Fruit fly (Drosophila melanogaster) whole organism, adult: ENCODE measurements around the gene CG14017.

Experiments used
- CG11617 ChIP-seq: fragments of 200-800 bp; sonication (Bioruptor generic); optimal IDR thresholded peaks from 2 replicates; lab custom pipeline; 2017; ENCODE audit warnings: mild to moderate bottlenecking, missing biosample characterization, missing genetic modification reagents, missing genetic modification characterization
- CG12768 ChIP-seq: fragments of 200-800 bp; sonication (Bioruptor generic); optimal IDR thresholded peaks from 2 replicates; lab custom pipeline; 2017; ENCODE audit warnings: missing biosample characterization, missing genetic modification characterization, mild to moderate bottlenecking, moderate library complexity, missing genetic modification reagents
- CG14711 ChIP-seq: fragments of 200-800 bp; sonication (Bioruptor generic); optimal IDR thresholded peaks from 2 replicates; lab custom pipeline; 2018; ENCODE audit warnings: missing biosample characterization, mild to moderate bottlenecking, missing genetic modification characterization, moderate library complexity
- CG1620 ChIP-seq: fragments of 200-800 bp; sonication (Bioruptor generic); optimal IDR thresholded peaks from 2 replicates; lab custom pipeline; 2016; ENCODE audit warnings: missing biosample characterization, missing genetic modification characterization
- CG33017 ChIP-seq: fragments of 200-800 bp; sonication (Bioruptor generic); optimal IDR thresholded peaks from 2 replicates; lab custom pipeline; 2018; ENCODE audit warnings: missing biosample characterization, mild to moderate bottlenecking, missing genetic modification characterization, moderate library complexity
- CG5204 ChIP-seq: fragments of 200-800 bp; sonication (Bioruptor generic); optimal IDR thresholded peaks from 2 replicates; lab custom pipeline; 2016; ENCODE audit warnings: missing biosample characterization, missing genetic modification characterization
- CG7101 ChIP-seq: fragments of 200-800 bp; sonication (Bioruptor generic); optimal IDR thresholded peaks from 2 replicates; lab custom pipeline; 2018; ENCODE audit warnings: missing biosample characterization, mild to moderate bottlenecking, missing genetic modification characterization, moderate library complexity
- Hr96 ChIP-seq: fragments of 200-800 bp; sonication (Bioruptor generic); optimal IDR thresholded peaks from 2 replicates; lab custom pipeline; 2016; ENCODE audit warnings: missing biosample characterization, missing genetic modification characterization
- Mnt ChIP-seq: fragments of 200-800 bp; sonication (Bioruptor generic); optimal IDR thresholded peaks from 2 replicates; lab custom pipeline; 2016; ENCODE audit warnings: missing biosample characterization, mild to moderate bottlenecking, missing genetic modification characterization
- bab1 ChIP-seq: fragments of 200-800 bp; sonication (Bioruptor generic); optimal IDR thresholded peaks from 3 replicates; lab custom pipeline; 2019; ENCODE audit warnings: missing biosample characterization, mild to moderate bottlenecking, missing genetic modification characterization, moderate library complexity
- cic ChIP-seq: fragments of 200-800 bp; sonication (Bioruptor generic); optimal IDR thresholded peaks from 2 replicates; lab custom pipeline; 2017; ENCODE audit warnings: missing biosample characterization, mild to moderate bottlenecking, missing genetic modification characterization, moderate library complexity
- kay ChIP-seq: fragments of 200-800 bp; sonication (Bioruptor generic); peaks from one replicate; lab custom pipeline; 2016; ENCODE audit warnings: missing biosample characterization, missing genetic modification characterization, borderline replicate concordance
- pad ChIP-seq: fragments of 200-800 bp; sonication (Bioruptor generic); optimal IDR thresholded peaks from 3 replicates; lab custom pipeline; 2017; ENCODE audit warnings: missing biosample characterization, missing genetic modification characterization, mild to moderate bottlenecking, moderate library complexity, missing genetic modification reagents
- toe ChIP-seq: fragments of 200-800 bp; sonication (Bioruptor generic); optimal IDR thresholded peaks from 2 replicates; lab custom pipeline; 2016; ENCODE audit warnings: missing biosample characterization, missing genetic modification characterization

DNA sequence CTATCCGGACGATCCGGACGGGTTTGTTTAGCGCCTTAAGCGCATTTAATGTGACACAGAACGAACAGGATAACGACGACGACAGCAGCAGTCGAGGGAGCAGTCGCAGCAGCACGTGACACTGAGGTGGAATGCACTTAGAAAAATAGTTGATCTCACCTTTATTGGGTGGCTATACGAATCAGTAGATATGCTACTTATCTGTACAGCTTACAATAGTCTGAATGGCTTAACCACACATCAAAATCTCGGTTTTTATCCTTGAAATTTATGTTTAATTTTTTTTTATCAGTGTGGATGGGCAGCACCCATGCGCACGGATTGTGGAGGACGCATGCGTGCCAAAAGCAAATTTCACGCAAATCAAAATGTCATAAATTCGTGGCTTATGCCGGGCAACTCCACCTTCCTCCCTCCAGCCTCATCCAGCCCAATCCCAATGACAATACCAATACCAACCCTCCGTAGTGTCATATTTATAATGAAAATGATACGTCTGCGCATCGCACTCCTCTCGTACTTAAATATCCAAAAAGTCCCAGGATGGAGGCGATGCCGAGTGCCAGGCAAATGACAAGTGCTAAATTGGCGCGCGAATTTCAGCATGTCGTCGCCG is 45.8 kb upstream of the CG14017 start:
- no peak for TF ChIP-seq pad (GFP tag; lab: Kevin White, UChicago)
- no peak for TF ChIP-seq cic (GFP tag; lab: Kevin White, UChicago)
- TF ChIP-seq CG14711 (tag; lab: Kevin White, UChicago): no peak
- TF ChIP-seq CG12768 (GFP tag; lab: Kevin White, UChicago): no peak
- TF ChIP-seq CG5204 (GFP tag; lab: Kevin White, UChicago): no peak
- no peak for TF ChIP-seq kay (GFP tag; lab: Kevin White, UChicago)
- TF ChIP-seq toe (GFP tag; lab: Kevin White, UChicago): no peak
- TF ChIP-seq Hr96: no peak
- TF ChIP-seq CG33017 (tag; lab: Kevin White, UChicago): no peak
- no peak for TF ChIP-seq bab1 (GFP tag; lab: Kevin White, UChicago)
- no peak for TF ChIP-seq Mnt (GFP tag; lab: Kevin White, UChicago)
- TF ChIP-seq CG1620 (GFP tag; lab: Kevin White, UChicago): no peak
- TF ChIP-seq CG7101 (tag; lab: Kevin White, UChicago): no peak
- no peak for TF ChIP-seq CG11617 (GFP tag; lab: Kevin White, UChicago)
